Worm (Caenorhabditis elegans) whole organism, L2 larva: ENCODE measurements around the gene cha-1.
A peak's percentile ranks its signal among the peaks of the same experiment; 100 is the strongest.

Source experiments
- Y55F3AM.14 ChIP-seq: fragments of 200-800 bp; sonication (Bioruptor generic); optimal IDR thresholded peaks from 2 replicates; lab custom pipeline; 2018; ENCODE audit warnings: mild to moderate bottlenecking, missing genetic modification characterization, missing compliant biosample characterization
- ama-1 ChIP-seq: fragments of 150-350 bp; optimal IDR thresholded peaks from 2 replicates; lab custom pipeline; 2018; ENCODE audit warnings: inconsistent platforms
- nhr-77 ChIP-seq: fragments of 150-350 bp; optimal IDR thresholded peaks from 2 replicates; lab custom pipeline; 2014; ENCODE audit warnings: missing biosample characterization, missing genetic modification characterization
- snpc-4 ChIP-seq: fragments of 150-350 bp; optimal IDR thresholded peaks from 2 replicates; lab custom pipeline; 2014; ENCODE audit warnings: missing biosample characterization, missing genetic modification characterization
- ztf-4 ChIP-seq: fragments of 150-350 bp; optimal IDR thresholded peaks from 2 replicates; lab custom pipeline; 2014; ENCODE audit warnings: missing biosample characterization, missing genetic modification characterization

cha-1 gene

DNA sequence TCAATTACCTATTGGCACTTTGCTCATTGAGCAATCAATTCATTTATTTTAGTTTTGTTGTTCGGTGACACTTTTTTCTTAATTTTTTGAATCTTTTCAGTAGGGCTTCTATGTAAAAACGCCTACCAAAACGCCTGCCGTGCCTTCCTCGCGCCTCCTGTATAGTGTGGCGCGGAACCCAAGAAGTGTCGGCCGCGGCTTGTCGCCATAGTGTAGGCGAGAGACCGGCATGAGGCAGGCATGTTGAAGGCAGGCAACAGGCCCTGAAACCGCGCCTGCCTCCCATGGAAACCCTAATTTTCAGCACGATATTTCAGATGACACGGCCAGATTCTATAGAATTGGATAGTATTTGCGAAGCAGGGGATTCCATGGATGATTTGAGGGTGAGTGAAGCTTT, 55.9 kb downstream of the cha-1 start, which contains the start of gene otpl-1:
otpl-1 (plus strand) TSS at position 372 of the 400 bp plus-strand sequence.
- TF ChIP-seq Y55F3AM.14 (GFP tag; lab: Kevin White, UChicago) (no peak), ama-1 (lab: Kevin White, UChicago) (no peak), snpc-4 (tag; lab: Kevin White, UChicago) (peak; percentile 26), ztf-4 (no peak)

DNA sequence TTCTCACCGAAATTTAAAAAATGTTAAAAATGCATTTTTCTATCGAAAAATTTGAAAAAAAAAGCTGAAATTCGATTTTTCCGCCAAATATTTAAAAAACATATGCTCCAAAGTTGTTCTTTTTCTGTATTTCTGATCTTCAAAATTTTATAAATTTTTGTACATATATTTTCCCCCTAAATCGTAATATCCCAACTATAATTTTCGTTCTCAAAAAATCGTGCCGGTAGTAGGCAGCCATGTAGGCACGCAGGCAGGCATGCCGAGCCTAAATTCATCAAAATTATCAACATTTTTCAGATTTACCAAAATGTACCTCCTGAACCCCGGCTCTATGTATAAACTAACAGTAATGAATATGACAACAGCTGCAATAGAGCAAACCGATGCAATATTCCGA, 59.6 kb downstream of the cha-1 start, which contains the start of gene sre-5:
sre-5 (plus strand) TSS at position 301 of the 400 bp plus-strand sequence.
- no peak for TF ChIP-seq nhr-77 (tag; lab: Kevin White, UChicago)
- TF ChIP-seq, all 48 proteins: peak for 0
